Fruit fly (Drosophila melanogaster) whole organism, prepupa: ENCODE results near the gene mxt.

ENCODE experiments used
- CG10631 ChIP-seq: fragments of 200-800 bp; sonication (Bioruptor generic); optimal IDR thresholded peaks from 2 replicates; lab custom pipeline; 2016; ENCODE audit warnings: missing biosample characterization, missing genetic modification characterization
- Ets96B ChIP-seq: fragments of 200-800 bp; optimal IDR thresholded peaks from 2 replicates; lab custom pipeline; 2019; ENCODE audit warnings: missing biosample characterization, mild to moderate bottlenecking, missing genetic modification characterization, moderate library complexity
- Gug ChIP-seq: fragments of 200-800 bp; sonication (Bioruptor generic); IDR thresholded peaks from 2 replicates; pipeline ENCODE4 v1.3.6; 2022; ENCODE audit warnings: missing biosample characterization, missing genetic modification characterization

DNA sequence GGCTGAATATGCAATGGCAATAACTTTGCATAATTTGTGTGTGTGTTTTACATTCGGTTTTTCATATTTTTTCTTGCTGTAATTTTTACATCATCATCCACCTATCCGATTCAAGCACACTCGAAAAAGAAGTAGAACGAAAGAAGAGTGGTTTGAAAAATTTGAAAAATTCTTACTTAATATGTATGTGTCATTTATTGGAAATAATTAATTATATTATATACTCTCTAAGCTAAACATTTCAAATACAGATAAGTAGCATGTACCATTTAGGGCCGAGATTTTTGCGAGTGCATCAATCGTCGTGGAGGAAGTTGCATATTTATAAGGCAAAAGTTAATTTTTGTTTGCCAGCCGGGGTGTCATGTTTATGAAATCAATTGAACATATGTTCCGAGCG is 41.0 kb downstream of the mxt start:
- TF ChIP-seq CG10631 (GFP tag; lab: Kevin White, UChicago): no peak
- TF ChIP-seq Gug (GFP tag; lab: Robert Waterston, UW): no peak
- TF ChIP-seq Ets96B (tag; lab: Kevin White, UChicago): no peak
